Worm (Caenorhabditis elegans): Measurements from ENCODE around the gene bath-15.
"Not testable (repeated sequence)": the region's sequence is repeated elsewhere in the genome, so short reads cannot be mapped to it uniquely, and the experiment has no call there.

- TF ChIP-seq pha-4 (tag; optimal IDR thresholded peaks at IDR 0.05); ceh-79 (tag; optimal IDR thresholded peaks at IDR 0.05); snpc-4 (GFP tag; optimal IDR thresholded peaks at IDR 0.05); snpc-4 (tag; optimal IDR thresholded peaks at IDR 0.05); egl-18 (GFP tag; IDR thresholded peaks at IDR 0.05); lsy-27 (tag; optimal IDR thresholded peaks at IDR 0.05; ENCODE audit: borderline replicate concordance, insufficient read depth); F57A8.1 (GFP tag; optimal IDR thresholded peaks at IDR 0.05); K12H6.12 (tag; optimal IDR thresholded peaks at IDR 0.05); sea-2 (GFP tag; IDR thresholded peaks at IDR 0.05): not testable (repeated sequence)
- TF ChIP-seq ztf-18 (tag; optimal IDR thresholded peaks at IDR 0.05) = peak; percentile 94
- peak; percentile 74 for TF ChIP-seq Y95B8A.8 (GFP tag; IDR thresholded peaks at IDR 0.05)
- TF ChIP-seq dox-1 (GFP tag; IDR thresholded peaks at IDR 0.05) = peak; percentile 91
- TF ChIP-seq nhr-80 (tag; optimal IDR thresholded peaks at IDR 0.05) = peak; percentile 3
Measured at ce11 chrIII:7770986-7771385, 4.8 kb downstream of the bath-15 start.

All from whole organism, young adult.